Fruit fly (Drosophila melanogaster) S2 (cell line): ENCODE measurements around the gene CG10804.

ENCODE experiments used
- CG8478 ChIP-seq: fragments of >200 bp; optimal IDR thresholded peaks from 2 replicates; lab custom pipeline; 2018
- CTCF ChIP-seq, 2 experiments: fragments of >200 bp; optimal IDR thresholded peaks; 2 replicates each; lab custom pipeline; 2018

The CG10804 gene

DNA sequence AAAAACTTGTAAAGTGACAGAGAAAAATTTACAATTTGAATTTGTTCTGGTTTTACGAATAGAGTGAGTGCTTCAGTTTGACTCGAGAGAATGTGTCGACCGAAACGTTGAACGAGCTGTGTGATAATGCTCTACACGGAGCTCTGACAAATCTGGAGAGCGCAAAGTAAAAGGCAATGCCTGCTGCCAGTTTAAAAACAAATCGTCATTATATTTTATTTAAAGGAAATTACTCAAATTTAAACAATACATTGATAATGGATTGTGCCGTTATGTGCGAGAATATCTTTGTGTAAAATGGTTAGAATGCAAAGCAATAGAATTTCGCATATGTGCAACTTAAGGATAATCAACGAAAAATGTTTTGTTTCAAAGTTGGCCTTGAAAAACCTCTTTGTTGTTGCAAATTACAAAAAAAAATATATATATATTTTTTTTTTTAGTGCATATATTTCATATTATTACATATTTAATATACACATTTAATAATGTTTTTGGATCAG lies 21.9 kb downstream of the CG10804 start, which contains the start of the genes CG16782 and CG10801:
CG16782 (minus strand) TSS at position 101 of the 503 bp plus-strand sequence.
CG10801 (plus strand) TSS at position 453 of the 503 bp plus-strand sequence.
- TF ChIP-seq CTCF (optimal IDR thresholded peaks at IDR 0.05; lab: Kevin White, UChicago): no peak
- no peak for TF ChIP-seq CG8478

DNA sequence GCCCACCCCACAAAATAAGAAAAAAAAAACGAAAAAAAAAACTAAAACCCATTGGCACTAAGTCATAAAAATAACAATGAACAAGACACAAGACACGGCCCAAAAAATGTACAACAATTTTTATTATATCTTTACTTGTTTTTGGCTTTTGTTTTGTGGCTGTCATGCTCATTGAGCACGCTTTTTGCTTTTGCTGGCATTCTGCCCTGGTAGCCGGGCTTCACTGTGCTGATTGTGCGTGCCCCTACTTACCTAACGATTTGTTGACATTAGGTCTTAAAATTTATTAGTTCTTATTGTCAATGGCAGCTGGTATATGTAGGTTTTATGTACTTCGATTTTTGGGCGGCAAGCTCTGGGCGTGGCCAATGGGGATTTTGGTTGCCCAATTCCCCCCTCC lies 23.6 kb downstream of the CG10804 start:
- no peak for TF ChIP-seq CG8478
- TF ChIP-seq CTCF (optimal IDR thresholded peaks at IDR 0.05; lab: Kevin White, UChicago): no peak

dm6 chrX:3457518-3457917 lies 24.6 kb downstream of the CG10804 start:
- TF ChIP-seq CTCF (optimal IDR thresholded peaks at IDR 0.05; lab: Kevin White, UChicago): no peak

dm6 chrX:3455431-3456001 lies 26.6 kb downstream of the CG10804 start:
- TF ChIP-seq CTCF (optimal IDR thresholded peaks at IDR 0.05; lab: Kevin White, UChicago) (no peak), CG8478 (no peak)

DNA sequence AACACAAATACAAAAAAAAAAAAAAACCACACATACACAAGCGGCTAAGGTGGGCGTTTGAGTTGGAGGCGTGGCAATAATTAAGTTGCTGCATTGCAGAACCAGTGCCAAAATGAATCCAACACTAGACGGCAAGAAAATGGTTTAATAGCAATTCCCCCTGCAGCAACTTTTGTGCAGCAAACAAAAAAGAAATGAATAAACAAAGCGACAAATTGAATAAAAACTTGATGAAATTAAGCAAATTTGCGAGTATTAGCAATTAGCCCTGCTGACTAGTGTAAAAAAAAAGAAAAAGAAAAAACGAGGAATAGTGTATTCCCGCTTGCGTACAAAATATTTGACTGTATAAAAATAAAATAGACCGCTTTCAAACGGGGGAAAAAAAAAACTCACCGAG lies 27.4 kb downstream of the CG10804 start:
- TF ChIP-seq CTCF (optimal IDR thresholded peaks at IDR 0.05; lab: Kevin White, UChicago) (no peak), CG8478 (no peak)

DNA sequence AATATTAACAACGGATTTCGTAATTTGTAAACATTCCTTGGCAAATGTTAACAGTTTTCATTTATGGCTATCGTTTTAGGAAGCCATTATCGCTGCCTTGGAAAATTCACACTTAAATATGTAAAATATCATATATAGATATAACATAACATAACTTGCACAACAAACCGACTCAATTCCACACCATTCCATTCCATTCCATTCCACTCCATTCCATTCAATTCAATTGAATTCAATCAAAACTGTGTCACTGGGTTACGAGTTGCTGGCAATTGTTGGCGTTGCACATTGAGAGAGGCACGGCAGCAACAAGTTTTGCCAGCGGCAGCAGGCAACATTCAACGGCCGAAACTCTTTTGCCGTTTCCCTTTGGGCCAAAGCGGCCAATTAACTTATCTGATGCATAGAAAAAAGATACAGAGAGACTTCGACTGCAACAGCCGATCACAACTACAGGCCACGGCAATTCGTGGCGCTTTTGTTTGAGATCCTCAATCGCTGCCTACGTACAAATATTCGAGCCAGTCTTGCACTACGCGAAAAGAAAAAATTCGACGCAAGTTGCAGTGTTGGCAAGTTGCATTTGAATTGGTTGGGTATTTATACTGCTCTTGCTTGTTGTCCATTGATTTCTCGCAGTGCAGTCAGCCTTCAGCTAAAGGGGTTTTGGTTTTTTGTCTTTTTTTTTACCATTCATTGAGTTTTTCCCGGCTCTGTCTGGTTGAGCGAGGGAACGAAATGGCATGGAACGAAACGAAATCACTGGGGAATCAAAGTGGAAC lies 28.9 kb downstream of the CG10804 start:
- TF ChIP-seq CTCF (optimal IDR thresholded peaks at IDR 0.05; lab: Kevin White, UChicago) (no peak), CG8478 (no peak)

DNA sequence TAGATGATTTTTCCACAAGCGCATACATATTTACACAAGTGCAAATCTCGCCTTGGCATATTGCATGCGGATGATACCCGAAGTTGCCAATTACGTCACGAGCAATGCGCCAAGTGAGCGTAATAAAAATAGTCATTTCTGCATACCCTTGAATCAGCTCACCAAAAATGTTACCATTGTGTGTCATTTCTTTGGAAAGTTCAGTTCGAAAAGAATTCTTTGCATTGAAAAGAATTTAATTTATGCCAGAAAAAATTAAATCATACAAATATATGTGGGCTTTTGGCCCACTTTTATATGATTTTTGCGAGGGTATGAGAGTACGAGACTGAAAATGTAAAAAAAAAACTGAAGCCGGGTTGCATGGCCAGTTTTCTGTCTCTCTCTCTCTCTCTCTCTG lies 30.2 kb downstream of the CG10804 start:
- TF ChIP-seq CG8478 (no peak), CTCF (optimal IDR thresholded peaks at IDR 0.05; lab: Kevin White, UChicago) (no peak)

dm6 chrX:3451250-3451786 lies 30.8 kb downstream of the CG10804 start:
- no peak for TF ChIP-seq CTCF (optimal IDR thresholded peaks at IDR 0.05; lab: Kevin White, UChicago)

dm6 chrX:3448893-3449394 lies 33.2 kb downstream of the CG10804 start, which contains the start of gene CG12535:
CG12535 (minus strand) TSS chrX:3448943.
- TF ChIP-seq CG8478 (no peak), CTCF (optimal IDR thresholded peaks at IDR 0.05; lab: Kevin White, UChicago) (no peak)

- TF ChIP-seq CG8478 (no peak), CTCF (optimal IDR thresholded peaks at IDR 0.05; lab: Kevin White, UChicago) (no peak)
Observed at dm6 chrX:3447718-3448523, 34.2 kb downstream of the CG10804 start.

DNA sequence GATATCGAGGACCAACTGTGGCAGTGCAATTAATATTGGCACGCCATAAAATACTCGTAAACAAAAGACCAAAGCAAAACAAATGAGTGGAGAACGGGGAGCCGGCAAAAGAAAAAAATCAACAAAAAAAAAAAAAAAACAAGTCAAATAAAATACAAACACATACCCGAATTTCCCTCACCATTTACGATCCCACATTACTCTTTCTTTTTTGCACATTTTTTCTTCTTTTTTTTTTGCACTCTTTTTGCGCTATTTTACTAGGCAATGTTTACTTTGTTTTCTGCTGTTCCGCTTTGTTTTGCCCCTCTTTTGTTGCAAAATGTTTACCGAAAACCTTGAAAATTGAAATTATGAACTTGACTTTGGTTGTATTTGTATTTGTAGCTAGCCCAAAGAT lies 35.5 kb downstream of the CG10804 start:
- TF ChIP-seq CTCF (optimal IDR thresholded peaks at IDR 0.05; lab: Kevin White, UChicago): no peak
- TF ChIP-seq CG8478: no peak

DNA sequence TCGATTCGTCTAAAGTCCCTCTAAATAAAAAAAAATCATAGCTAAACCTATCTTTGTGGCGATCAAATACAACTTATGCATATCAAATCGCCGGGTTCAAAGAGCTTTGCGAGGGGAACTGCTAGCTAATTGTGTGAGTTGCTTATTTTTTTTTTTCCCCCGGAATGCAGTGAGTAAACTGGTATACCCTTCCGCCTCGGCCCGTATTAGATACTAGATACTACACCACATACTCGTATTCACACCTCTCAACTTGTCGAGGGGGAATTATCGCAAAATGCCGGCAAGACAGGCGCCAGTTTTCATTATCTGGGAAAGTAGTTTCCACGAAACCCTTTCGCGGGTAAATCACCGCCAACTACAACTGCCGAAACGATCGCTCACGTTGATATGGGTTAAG lies 36.0 kb downstream of the CG10804 start:
- TF ChIP-seq CG8478 (no peak), CTCF (optimal IDR thresholded peaks at IDR 0.05; lab: Kevin White, UChicago) (no peak)

DNA sequence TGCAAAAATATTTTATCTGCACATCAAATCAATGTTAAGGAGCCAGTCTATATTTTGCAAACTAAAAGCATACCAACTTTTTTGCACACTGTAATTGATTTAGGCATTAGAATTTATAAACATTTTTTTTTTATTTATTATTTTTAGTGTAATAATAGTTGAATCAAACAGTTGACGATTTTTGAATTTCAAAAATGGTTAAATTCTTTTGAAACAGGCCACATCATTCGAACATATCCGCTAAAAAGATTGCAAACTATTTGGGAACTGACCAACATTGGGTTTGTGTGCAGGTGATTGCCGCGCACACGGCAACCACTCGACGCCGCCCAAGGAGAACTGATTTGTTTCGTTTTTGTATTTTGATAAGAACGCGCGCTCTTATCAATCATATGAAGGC lies 37.3 kb downstream of the CG10804 start:
- TF ChIP-seq CTCF (optimal IDR thresholded peaks at IDR 0.05; lab: Kevin White, UChicago) (no peak), CG8478 (no peak)

dm6 chrX:3443902-3444301 lies 38.2 kb downstream of the CG10804 start:
- TF ChIP-seq CTCF (optimal IDR thresholded peaks at IDR 0.05; lab: Kevin White, UChicago) (no peak), CG8478 (no peak)

- no peak for TF ChIP-seq CG8478
- TF ChIP-seq CTCF (optimal IDR thresholded peaks at IDR 0.05; lab: Kevin White, UChicago): no peak
Observed at dm6 chrX:3442543-3443207, 39.4 kb downstream of the CG10804 start.
